Worm (Caenorhabditis elegans) whole organism, early embryonic: ENCODE measurements around the gene Y116A8C.25.

ENCODE experiments used
- B0310.2 ChIP-seq: sonication (generic microtip); optimal IDR thresholded peaks from 2 replicates; lab custom pipeline; 2016; ENCODE audit warnings: mild to moderate bottlenecking, missing genetic modification characterization, missing compliant biosample characterization
- F13C5.2 ChIP-seq: sonication (generic microtip); optimal IDR thresholded peaks from 2 replicates; lab custom pipeline; 2017; ENCODE audit warnings: mild to moderate bottlenecking, missing genetic modification characterization, inconsistent platforms, missing compliant biosample characterization
- ama-1 ChIP-seq: fragments of 150-350 bp; optimal IDR thresholded peaks from 2 replicates; lab custom pipeline; 2014
- hmbx-1 ChIP-seq: sonication (generic microtip); optimal IDR thresholded peaks from 2 replicates; lab custom pipeline; 2016; ENCODE audit warnings: mild to moderate bottlenecking, missing genetic modification characterization, missing compliant biosample characterization
- tra-4 ChIP-seq: sonication (generic microtip); optimal IDR thresholded peaks from 2 replicates; lab custom pipeline; 2017; ENCODE audit warnings: missing genetic modification characterization, missing compliant biosample characterization

ce11 chrIV:17126512-17126911 is 48.0 kb upstream of the Y116A8C.25 start:
- TF ChIP-seq ama-1 (lab: Kevin White, UChicago), result no peak
- TF ChIP-seq tra-4 (tag; lab: Kevin White, UChicago), result no peak
- no peak for TF ChIP-seq F13C5.2 (tag; lab: Kevin White, UChicago)
- no peak for TF ChIP-seq B0310.2 (tag; lab: Kevin White, UChicago)
- no peak for TF ChIP-seq hmbx-1 (tag; lab: Kevin White, UChicago)
